Worm (Caenorhabditis elegans) whole organism, young adult: ENCODE measurements around the gene ZK105.6.

Experiments used
- B0336.3 ChIP-seq: fragments of 200-800 bp; sonication (Bioruptor generic); IDR thresholded peaks from 2 replicates; pipeline ENCODE4 v1.3.6; 2022; ENCODE audit warnings: missing genetic modification characterization, missing compliant biosample characterization
- C06A6.2 ChIP-seq: fragments of 200-800 bp; sonication (Bioruptor generic); conservative IDR thresholded peaks from 2 replicates; pipeline ENCODE4 v1.3.6; 2022; ENCODE audit warnings: missing genetic modification characterization, missing compliant biosample characterization
- C17E4.6 ChIP-seq: fragments of 200-800 bp; sonication (Bioruptor generic); IDR thresholded peaks from 2 replicates; pipeline ENCODE4 v1.3.6; 2022; ENCODE audit warnings: missing genetic modification reagents, missing genetic modification characterization, missing compliant biosample characterization
- D2030.7 ChIP-seq: fragments of 200-800 bp; sonication (Bioruptor generic); IDR thresholded peaks from 2 replicates; pipeline ENCODE4 v1.3.6; 2022; ENCODE audit warnings: missing genetic modification reagents, missing genetic modification characterization, missing compliant biosample characterization
- F55B11.4 ChIP-seq: sonication (generic microtip); optimal IDR thresholded peaks from 2 replicates; lab custom pipeline; 2016; ENCODE audit warnings: missing compliant biosample characterization, missing genetic modification characterization, borderline replicate concordance; ENCODE audit not compliant: insufficient read depth
- K11D2.4 ChIP-seq: fragments of 200-800 bp; sonication (Bioruptor generic); IDR thresholded peaks from 2 replicates; pipeline ENCODE4 v1.3.6; 2022; ENCODE audit warnings: missing genetic modification reagents, missing genetic modification characterization, missing compliant biosample characterization
- T26A5.8 ChIP-seq: sonication (generic microtip); optimal IDR thresholded peaks from 2 replicates; lab custom pipeline; 2016; ENCODE audit warnings: missing genetic modification characterization, missing compliant biosample characterization
- Y53F4B.3 ChIP-seq: fragments of 200-800 bp; sonication (Bioruptor generic); IDR thresholded peaks from 2 replicates; pipeline ENCODE4 v1.3.6; 2022; ENCODE audit warnings: missing genetic modification reagents, missing genetic modification characterization, missing compliant biosample characterization
- Y67H2A.10 ChIP-seq: fragments of 200-800 bp; sonication (Bioruptor generic); conservative IDR thresholded peaks from 2 replicates; pipeline ENCODE4 v1.3.6; 2022; ENCODE audit warnings: missing genetic modification reagents, missing genetic modification characterization, missing compliant biosample characterization
- ZK185.1 ChIP-seq: sonication (generic microtip); optimal IDR thresholded peaks from 2 replicates; lab custom pipeline; 2016; ENCODE audit warnings: mild to moderate bottlenecking, missing genetic modification characterization, missing compliant biosample characterization; ENCODE audit not compliant: poor library complexity, severe bottlenecking
- akir-1 ChIP-seq: fragments of 200-800 bp; sonication (Bioruptor generic); optimal IDR thresholded peaks from 2 replicates; lab custom pipeline; 2018; ENCODE audit warnings: mild to moderate bottlenecking, missing genetic modification characterization, moderate library complexity, missing compliant biosample characterization
- aptf-2 ChIP-seq: fragments of 200-800 bp; sonication (Bioruptor generic); conservative IDR thresholded peaks from 2 replicates; pipeline ENCODE4 v1.3.6; 2022; ENCODE audit warnings: missing genetic modification reagents, missing genetic modification characterization, missing compliant biosample characterization
- athp-1 ChIP-seq: sonication (generic microtip); optimal IDR thresholded peaks from 2 replicates; lab custom pipeline; 2017; ENCODE audit warnings: mild to moderate bottlenecking, missing genetic modification characterization, missing compliant biosample characterization
- ceh-79 ChIP-seq: sonication (generic microtip); optimal IDR thresholded peaks from 2 replicates; lab custom pipeline; 2017; ENCODE audit warnings: mild to moderate bottlenecking, missing genetic modification characterization, missing compliant biosample characterization
- chd-7 ChIP-seq: sonication (generic microtip); optimal IDR thresholded peaks from 2 replicates; lab custom pipeline; 2016; ENCODE audit warnings: mild to moderate bottlenecking, missing genetic modification characterization, moderate library complexity, missing compliant biosample characterization
- die-1 ChIP-seq: sonication (generic microtip); optimal IDR thresholded peaks from 2 replicates; lab custom pipeline; 2016; ENCODE audit warnings: missing genotype, mild to moderate bottlenecking, missing genetic modification characterization, missing compliant biosample characterization
- efl-1 ChIP-seq: fragments of 150-350 bp; optimal IDR thresholded peaks from 2 replicates; lab custom pipeline; 2014; ENCODE audit warnings: missing biosample characterization, missing genetic modification reagents, missing genetic modification characterization
- ekl-4 ChIP-seq: fragments of 200-800 bp; sonication (Bioruptor generic); IDR thresholded peaks from 2 replicates; pipeline ENCODE4 v1.3.6; 2022; ENCODE audit warnings: missing genetic modification reagents, missing genetic modification characterization, missing compliant biosample characterization
- fkh-3 ChIP-seq: sonication (generic microtip); optimal IDR thresholded peaks from 2 replicates; lab custom pipeline; 2016; ENCODE audit warnings: mild to moderate bottlenecking, missing genetic modification characterization, missing compliant biosample characterization
- hmg-1.2 ChIP-seq: fragments of 200-800 bp; sonication (Bioruptor generic); IDR thresholded peaks from 2 replicates; pipeline ENCODE4 v1.3.6; 2022; ENCODE audit warnings: missing genetic modification reagents, missing genetic modification characterization, missing compliant biosample characterization
- hrde-1 ChIP-seq: sonication (generic microtip); optimal IDR thresholded peaks from 2 replicates; lab custom pipeline; 2016; ENCODE audit warnings: missing genetic modification characterization, mild to moderate bottlenecking, missing compliant biosample characterization, moderate library complexity, missing genotype, missing genetic modification reagents, borderline replicate concordance
- lsl-1 ChIP-seq: fragments of 200-800 bp; sonication (Bioruptor generic); optimal IDR thresholded peaks from 2 replicates; lab custom pipeline; 2018; ENCODE audit warnings: mild to moderate bottlenecking, missing genetic modification characterization, moderate library complexity, missing compliant biosample characterization
- lsy-27 ChIP-seq: sonication (generic microtip); optimal IDR thresholded peaks from 2 replicates; lab custom pipeline; 2017; ENCODE audit warnings: missing genetic modification characterization, mild to moderate bottlenecking, missing compliant biosample characterization, antibody characterized with exemption, missing genotype, borderline replicate concordance; ENCODE audit not compliant: insufficient read depth
- mcd-1 ChIP-seq: fragments of 200-800 bp; sonication (Bioruptor generic); IDR thresholded peaks from 2 replicates; pipeline ENCODE4 v1.3.6; 2022; ENCODE audit warnings: missing genetic modification reagents, missing genetic modification characterization, missing compliant biosample characterization
- mxl-1 ChIP-seq: sonication (generic microtip); optimal IDR thresholded peaks from 2 replicates; lab custom pipeline; 2016; ENCODE audit warnings: missing genetic modification characterization, missing compliant biosample characterization
- nfya-1 ChIP-seq: sonication (generic microtip); optimal IDR thresholded peaks from 2 replicates; lab custom pipeline; 2017; ENCODE audit warnings: antibody characterized with exemption, missing compliant biosample characterization, missing genetic modification characterization, borderline replicate concordance; ENCODE audit not compliant: insufficient read depth
- nhr-27 ChIP-seq: fragments of 200-800 bp; sonication (Bioruptor generic); optimal IDR thresholded peaks from 2 replicates; lab custom pipeline; 2018; ENCODE audit warnings: mild to moderate bottlenecking, missing genetic modification characterization, moderate library complexity, missing compliant biosample characterization
- pha-4 ChIP-seq: fragments of 150-350 bp; sonication (generic microtip); optimal IDR thresholded peaks from 2 replicates; lab custom pipeline; 2014; ENCODE audit warnings: missing biosample characterization, missing genetic modification reagents, missing genetic modification characterization
- rec-8 ChIP-seq, 2 experiments: sonication (generic microtip); optimal IDR thresholded peaks; 2 replicates each; lab custom pipeline; 2016; ENCODE audit warnings: mild to moderate bottlenecking in 2 of 2, missing genetic modification characterization in 2 of 2, missing genetic modification reagents in 2 of 2, missing genotype in 2 of 2, missing biosample characterization in 1 of 2, missing compliant biosample characterization in 1 of 2, moderate library complexity in 1 of 2
- repo-1 ChIP-seq: sonication (generic microtip); optimal IDR thresholded peaks from 2 replicates; lab custom pipeline; 2017; ENCODE audit warnings: mild to moderate bottlenecking, missing genetic modification characterization, missing compliant biosample characterization
- rpc-1 ChIP-seq, 2 experiments: fragments of 150-350 bp in 1 of 2; sonication (generic microtip) in 1 of 2; optimal IDR thresholded peaks; 2 replicates each; lab custom pipeline; 2014 to 2018; ENCODE audit warnings: missing biosample characterization in 1 of 2, missing genetic modification characterization in 1 of 2, missing genetic modification reagents in 1 of 2, missing genotype in 1 of 2
- sdz-38 ChIP-seq: sonication (generic microtip); optimal IDR thresholded peaks from 2 replicates; lab custom pipeline; 2016; ENCODE audit warnings: missing genotype, missing genetic modification characterization, missing compliant biosample characterization
- snpc-1.3 ChIP-seq: sonication (generic microtip); optimal IDR thresholded peaks from 2 replicates; lab custom pipeline; 2017; ENCODE audit warnings: missing genetic modification characterization, mild to moderate bottlenecking, missing compliant biosample characterization, antibody characterized with exemption, moderate library complexity, missing genotype, missing genetic modification reagents; ENCODE audit not compliant: insufficient read depth
- somi-1 ChIP-seq: fragments of 200-800 bp; sonication (Bioruptor generic); optimal IDR thresholded peaks from 2 replicates; lab custom pipeline; 2018; ENCODE audit warnings: mild to moderate bottlenecking, missing genetic modification characterization, missing compliant biosample characterization
- ztf-26 ChIP-seq: sonication (generic microtip); optimal IDR thresholded peaks from 2 replicates; lab custom pipeline; 2017; ENCODE audit warnings: missing genetic modification characterization, missing compliant biosample characterization

ZK105.6 gene

ce11 chrV:7716034-7716433, 7.8 kb downstream of the ZK105.6 start, which contains the start of gene ZK105.12:
Gene ZK105.12 (minus strand): TSS chrV:7716134.
- TF ChIP-seq fkh-3 (tag; lab: Kevin White, UChicago): no peak
- TF ChIP-seq C06A6.2 (GFP tag; lab: Robert Waterston, UW): no peak
- TF ChIP-seq D2030.7: no peak
- TF ChIP-seq repo-1 (tag; lab: Kevin White, UChicago): no peak
- TF ChIP-seq lsl-1: no peak
- no peak for TF ChIP-seq Y53F4B.3 (GFP tag; lab: Robert Waterston, UW)
- TF ChIP-seq ztf-26 (tag; lab: Kevin White, UChicago): no peak

- TF ChIP-seq ZK185.1 (tag; lab: Kevin White, UChicago): no peak
- no peak for TF ChIP-seq ekl-4 (GFP tag; lab: Robert Waterston, UW)
- TF ChIP-seq sdz-38 (tag; lab: Kevin White, UChicago): no peak
- TF ChIP-seq Y67H2A.10 (GFP tag; lab: Robert Waterston, UW): no peak
- TF ChIP-seq die-1 (tag; lab: Kevin White, UChicago): no peak
These were observed 10.2 kb downstream of the ZK105.6 start, which contains the start of gene ZK105.1 for ce11 chrV:7713691-7714090. Gene ZK105.1 (plus strand): TSS chrV:7713991.

DNA sequence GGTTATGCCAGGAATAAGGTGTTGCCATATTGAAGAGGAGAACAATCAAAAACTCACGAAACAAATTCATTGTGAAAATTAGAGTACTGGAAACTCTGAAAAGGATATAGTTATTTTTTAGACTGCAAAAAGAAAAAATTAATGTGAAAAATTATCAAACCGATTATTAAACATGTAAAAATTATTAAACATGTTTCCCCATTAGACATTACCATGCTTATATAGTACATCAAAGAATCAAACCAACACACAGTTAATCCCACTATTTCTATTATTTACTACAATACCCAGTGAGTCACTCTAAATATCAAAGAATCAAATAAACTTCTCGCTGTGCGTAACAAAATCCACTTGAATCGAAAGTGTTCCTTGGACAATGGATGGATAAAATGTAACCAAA, 10.8 kb downstream of the ZK105.6 start, which contains the start of gene ZK105.13:
ZK105.13 (minus strand) TSS at position 101 of the 400 bp plus-strand sequence.
- TF ChIP-seq pha-4 (tag; lab: Kevin White, UChicago) (no peak), mcd-1 (GFP tag; lab: Robert Waterston, UW) (no peak), Y53F4B.3 (GFP tag; lab: Robert Waterston, UW) (no peak), B0336.3 (GFP tag; lab: Robert Waterston, UW) (no peak), mxl-1 (no peak), K11D2.4 (no peak), athp-1 (no peak), snpc-1.3 (tag; lab: Kevin White, UChicago) (no peak), akir-1 (GFP tag; lab: Kevin White, UChicago) (no peak)

DNA sequence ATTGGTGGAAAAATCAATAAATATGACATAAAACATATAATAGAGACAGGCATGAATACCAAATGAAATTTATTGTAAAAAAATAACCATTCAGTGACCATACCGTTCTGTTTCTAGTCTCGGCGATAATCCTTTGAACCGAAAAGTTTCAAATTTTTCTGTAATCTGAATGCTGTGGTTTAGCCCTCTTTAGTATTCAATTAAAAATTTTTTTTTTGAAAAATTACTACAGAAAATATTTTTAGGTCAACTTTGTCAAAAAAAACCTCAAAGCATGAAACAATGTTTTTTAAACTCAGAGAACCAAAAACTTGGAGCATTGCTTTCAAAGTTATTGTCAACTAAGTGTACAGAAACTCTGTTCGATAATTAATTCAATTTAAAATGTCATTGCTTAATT, 15.3 kb downstream of the ZK105.6 start, which contains the start of gene ZK105.11:
ZK105.11 (minus strand) TSS at position 101 of the 400 bp plus-strand sequence.
- TF ChIP-seq somi-1: no peak
- TF ChIP-seq efl-1 (GFP tag; lab: Kevin White, UChicago): no peak
- no peak for TF ChIP-seq snpc-1.3 (tag; lab: Kevin White, UChicago)
- no peak for TF ChIP-seq lsy-27 (tag; lab: Kevin White, UChicago)
- TF ChIP-seq hrde-1 (tag; lab: Kevin White, UChicago): no peak
- TF ChIP-seq C17E4.6: no peak
- no peak for TF ChIP-seq ceh-79
- TF ChIP-seq repo-1 (tag; lab: Kevin White, UChicago): no peak
- no peak for TF ChIP-seq F55B11.4
- TF ChIP-seq rpc-1 (optimal IDR thresholded peaks at IDR 0.05; lab: Kevin White, UChicago): no peak
- no peak for TF ChIP-seq rpc-1 (tag; optimal IDR thresholded peaks at IDR 0.05; lab: Kevin White, UChicago)
- TF ChIP-seq chd-7 (tag; lab: Kevin White, UChicago): no peak
- TF ChIP-seq hmg-1.2: no peak
- TF ChIP-seq T26A5.8 (tag; lab: Kevin White, UChicago): no peak
- TF ChIP-seq aptf-2 (GFP tag; lab: Robert Waterston, UW): no peak
- no peak for TF ChIP-seq nhr-27
- no peak for TF ChIP-seq nfya-1 (tag; lab: Kevin White, UChicago)
- no peak for TF ChIP-seq rec-8 (tag; optimal IDR thresholded peaks at IDR 0.05; lab: Kevin White, UChicago)
